Worm (Caenorhabditis elegans): ENCODE measurements around the gene sucg-1.

sucg-1 gene

DNA sequence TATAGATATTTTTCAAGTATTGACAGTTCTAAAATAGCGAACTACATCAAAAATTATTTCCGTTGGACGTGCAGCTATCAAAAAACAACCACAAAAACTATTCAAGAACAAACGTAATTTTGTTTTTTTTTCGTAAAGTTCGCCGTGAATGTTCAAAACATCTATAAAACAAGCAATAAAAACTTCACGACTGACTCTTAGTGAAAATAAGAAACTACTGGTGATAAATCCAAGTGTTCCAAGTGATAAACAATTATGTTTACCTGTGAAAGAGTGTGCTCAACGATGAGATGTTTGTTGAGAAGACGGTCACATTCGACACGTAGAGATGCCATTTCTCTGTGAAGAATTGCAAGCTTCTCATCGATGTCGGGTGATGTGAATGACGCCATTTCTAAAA lies 5.9 kb upstream of the sucg-1 start, which contains the start of gene C50F7.6:
C50F7.6 (minus strand) TSS at position 394 of the 400 bp plus-strand sequence.
- TF ChIP-seq flt-1 (GFP tag; IDR thresholded peaks at IDR 0.05), result no peak
- TF ChIP-seq ztf-23 (GFP tag; IDR thresholded peaks at IDR 0.05), result no peak
- TF ChIP-seq klf-2 (GFP tag; conservative IDR thresholded peaks at IDR 0.05), result no peak
- TF ChIP-seq ztf-29 (GFP tag; IDR thresholded peaks at IDR 0.05), result no peak
- TF ChIP-seq ref-1 (GFP tag; conservative IDR thresholded peaks at IDR 0.05), result no peak
- no peak for TF ChIP-seq T22C8.4 (GFP tag; IDR thresholded peaks at IDR 0.05)
- no peak for TF ChIP-seq med-1 (GFP tag; optimal IDR thresholded peaks at IDR 0.05; ENCODE audit: insufficient read depth)
- TF ChIP-seq tab-1 (GFP tag; IDR thresholded peaks at IDR 0.05), result no peak
- no peak for TF ChIP-seq cog-1 (tag; optimal IDR thresholded peaks at IDR 0.05)

DNA sequence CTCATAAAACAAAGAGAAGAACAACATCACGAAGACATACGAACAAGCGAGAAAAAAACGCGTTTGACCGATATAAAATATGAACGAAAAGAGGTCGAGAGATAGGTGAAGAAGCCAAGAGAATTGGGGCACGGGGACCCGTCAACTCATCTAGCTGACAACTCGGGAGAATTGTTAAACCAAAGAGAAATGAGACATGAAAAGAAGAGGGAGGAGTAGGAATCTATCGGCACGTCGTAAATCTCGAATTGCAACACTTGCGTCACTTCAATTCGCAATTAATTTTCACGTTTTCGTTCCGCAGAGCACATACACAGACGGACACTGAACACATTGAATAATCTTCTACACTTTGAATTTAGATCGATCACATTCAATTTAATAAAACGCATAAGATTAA lies 5.2 kb upstream of the sucg-1 start:
- TF ChIP-seq flt-1 (GFP tag; IDR thresholded peaks at IDR 0.05), result no peak
- TF ChIP-seq ztf-29 (GFP tag; IDR thresholded peaks at IDR 0.05), result no peak
- TF ChIP-seq klf-2 (GFP tag; conservative IDR thresholded peaks at IDR 0.05), result no peak
- no peak for TF ChIP-seq med-1 (GFP tag; optimal IDR thresholded peaks at IDR 0.05; ENCODE audit: insufficient read depth)
- no peak for TF ChIP-seq cog-1 (tag; optimal IDR thresholded peaks at IDR 0.05)
- TF ChIP-seq ref-1 (GFP tag; conservative IDR thresholded peaks at IDR 0.05), result no peak
- TF ChIP-seq tab-1 (GFP tag; IDR thresholded peaks at IDR 0.05), result no peak
- TF ChIP-seq T22C8.4 (GFP tag; IDR thresholded peaks at IDR 0.05), result no peak
- TF ChIP-seq ztf-23 (GFP tag; IDR thresholded peaks at IDR 0.05), result no peak

DNA sequence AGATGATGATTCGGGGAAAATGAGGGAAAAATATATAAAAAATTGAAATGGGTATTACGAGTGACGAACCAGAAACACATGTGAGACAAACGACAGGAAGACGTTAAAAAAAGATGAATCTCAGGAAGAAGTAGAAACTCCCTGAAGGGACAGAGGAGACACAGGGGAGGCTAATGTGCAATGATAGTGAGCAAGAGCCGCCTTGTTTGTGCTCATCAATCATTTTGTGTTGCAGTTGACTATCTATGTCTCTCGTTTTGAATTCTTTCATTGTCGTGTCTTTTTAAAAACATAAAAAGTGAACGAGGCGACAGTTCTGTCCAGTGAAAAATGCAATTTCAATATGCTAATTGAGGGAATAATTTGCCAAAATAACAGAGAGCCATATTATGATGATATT lies 3.8 kb upstream of the sucg-1 start:
- no peak for TF ChIP-seq ref-1 (GFP tag; conservative IDR thresholded peaks at IDR 0.05)
- TF ChIP-seq med-1 (GFP tag; optimal IDR thresholded peaks at IDR 0.05; ENCODE audit: insufficient read depth), result no peak
- no peak for TF ChIP-seq ztf-29 (GFP tag; IDR thresholded peaks at IDR 0.05)
- no peak for TF ChIP-seq klf-2 (GFP tag; conservative IDR thresholded peaks at IDR 0.05)
- TF ChIP-seq cog-1 (tag; optimal IDR thresholded peaks at IDR 0.05), result no peak
- no peak for TF ChIP-seq ztf-23 (GFP tag; IDR thresholded peaks at IDR 0.05)

DNA sequence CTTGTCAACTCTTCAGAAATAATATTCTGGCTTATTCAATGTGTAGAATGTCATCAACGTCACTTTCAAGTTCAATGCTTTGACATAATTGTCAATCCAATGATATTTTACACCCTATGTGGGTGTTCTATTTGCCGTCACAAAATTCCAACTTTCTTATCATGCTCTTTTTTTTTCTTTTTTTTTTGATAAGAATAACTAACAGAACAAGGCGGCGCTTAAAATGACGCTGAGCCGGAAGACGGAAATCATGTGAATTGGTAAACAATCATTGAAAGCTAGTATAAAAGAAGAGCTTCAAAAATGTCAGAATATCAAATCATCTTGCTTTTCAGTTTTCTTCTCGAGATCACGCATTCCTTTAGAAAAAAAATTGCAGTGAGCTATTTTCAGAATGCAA lies 2.4 kb upstream of the sucg-1 start, which contains the start of gene C50F7.5:
C50F7.5 (plus strand) TSS at position 395 of the 400 bp plus-strand sequence.
- TF ChIP-seq med-1 (GFP tag; optimal IDR thresholded peaks at IDR 0.05; ENCODE audit: insufficient read depth) (no peak), flt-1 (GFP tag; IDR thresholded peaks at IDR 0.05) (no peak), ztf-29 (GFP tag; IDR thresholded peaks at IDR 0.05) (no peak), klf-2 (GFP tag; conservative IDR thresholded peaks at IDR 0.05) (no peak), tab-1 (GFP tag; IDR thresholded peaks at IDR 0.05) (no peak), ztf-23 (GFP tag; IDR thresholded peaks at IDR 0.05) (no peak), ref-1 (GFP tag; conservative IDR thresholded peaks at IDR 0.05) (no peak), cog-1 (tag; optimal IDR thresholded peaks at IDR 0.05) (no peak), T22C8.4 (GFP tag; IDR thresholded peaks at IDR 0.05) (no peak)

- TF ChIP-seq cog-1 (tag; optimal IDR thresholded peaks at IDR 0.05) (no peak), ztf-29 (GFP tag; IDR thresholded peaks at IDR 0.05) (no peak), med-1 (GFP tag; optimal IDR thresholded peaks at IDR 0.05; ENCODE audit: insufficient read depth) (no peak), ztf-23 (GFP tag; IDR thresholded peaks at IDR 0.05) (no peak), ref-1 (GFP tag; conservative IDR thresholded peaks at IDR 0.05) (no peak), tab-1 (GFP tag; IDR thresholded peaks at IDR 0.05) (no peak), T22C8.4 (GFP tag; IDR thresholded peaks at IDR 0.05) (no peak), klf-2 (GFP tag; conservative IDR thresholded peaks at IDR 0.05) (no peak), flt-1 (GFP tag; IDR thresholded peaks at IDR 0.05) (no peak)
Measured at ce11 chrIV:7727258-7727657, 1.5 kb upstream of the sucg-1 start.

ce11 chrIV:7731960-7732359 lies 3.2 kb downstream of the sucg-1 start, which contains the start of the genes C50F7.9 and C50F7.3:
TSS of gene C50F7.9 (minus strand) at chrIV:7732060.
TSS of gene C50F7.3 (plus strand) at chrIV:7732329.
- TF ChIP-seq ref-1 (GFP tag; conservative IDR thresholded peaks at IDR 0.05) (no peak), cog-1 (tag; optimal IDR thresholded peaks at IDR 0.05) (no peak), med-1 (GFP tag; optimal IDR thresholded peaks at IDR 0.05; ENCODE audit: insufficient read depth) (no peak), T22C8.4 (GFP tag; IDR thresholded peaks at IDR 0.05) (no peak)

- no peak for TF ChIP-seq med-1 (GFP tag; optimal IDR thresholded peaks at IDR 0.05; ENCODE audit: insufficient read depth)
- no peak for TF ChIP-seq cog-1 (tag; optimal IDR thresholded peaks at IDR 0.05)
- TF ChIP-seq ztf-29 (GFP tag; IDR thresholded peaks at IDR 0.05), result no peak
- no peak for TF ChIP-seq ztf-23 (GFP tag; IDR thresholded peaks at IDR 0.05)
- TF ChIP-seq tab-1 (GFP tag; IDR thresholded peaks at IDR 0.05), result no peak
- no peak for TF ChIP-seq T22C8.4 (GFP tag; IDR thresholded peaks at IDR 0.05)
- TF ChIP-seq ref-1 (GFP tag; conservative IDR thresholded peaks at IDR 0.05), result no peak
- no peak for TF ChIP-seq flt-1 (GFP tag; IDR thresholded peaks at IDR 0.05)
- no peak for TF ChIP-seq klf-2 (GFP tag; conservative IDR thresholded peaks at IDR 0.05)
Measured at ce11 chrIV:7734173-7734572, 5.5 kb downstream of the sucg-1 start.

DNA sequence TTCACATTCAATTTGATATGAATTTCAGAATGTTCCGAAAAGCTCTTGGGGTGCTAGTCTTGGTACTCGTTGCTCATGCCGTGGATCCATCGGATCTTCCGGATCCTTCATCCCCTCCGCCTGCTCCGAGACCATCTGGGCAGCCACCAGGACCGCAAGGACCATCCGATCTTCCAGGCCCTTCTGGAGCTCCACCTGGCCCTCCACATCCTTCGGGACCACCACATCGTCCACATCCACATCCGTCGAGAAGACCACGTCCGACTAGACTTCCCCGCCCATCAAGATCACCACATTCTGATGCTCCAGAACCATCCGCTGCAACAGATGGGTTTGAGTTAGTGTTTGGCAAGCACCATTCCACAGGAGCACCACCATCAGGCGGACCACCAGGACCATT lies 5.9 kb downstream of the sucg-1 start, which contains the start of gene clx-1:
clx-1 (plus strand) TSS at position 30 of the 400 bp plus-strand sequence.
- no peak for TF ChIP-seq T22C8.4 (GFP tag; IDR thresholded peaks at IDR 0.05)
- no peak for TF ChIP-seq tab-1 (GFP tag; IDR thresholded peaks at IDR 0.05)
- TF ChIP-seq ref-1 (GFP tag; conservative IDR thresholded peaks at IDR 0.05), result no peak

ce11 chrIV:7736616-7737015 lies 7.9 kb downstream of the sucg-1 start:
- TF ChIP-seq klf-2 (GFP tag; conservative IDR thresholded peaks at IDR 0.05) (no peak), cog-1 (tag; optimal IDR thresholded peaks at IDR 0.05) (no peak), ref-1 (GFP tag; conservative IDR thresholded peaks at IDR 0.05) (no peak), T22C8.4 (GFP tag; IDR thresholded peaks at IDR 0.05) (no peak), med-1 (GFP tag; optimal IDR thresholded peaks at IDR 0.05; ENCODE audit: insufficient read depth) (no peak), tab-1 (GFP tag; IDR thresholded peaks at IDR 0.05) (no peak), ztf-23 (GFP tag; IDR thresholded peaks at IDR 0.05) (no peak), ztf-29 (GFP tag; IDR thresholded peaks at IDR 0.05) (no peak), flt-1 (GFP tag; IDR thresholded peaks at IDR 0.05) (no peak)

- no peak for TF ChIP-seq T22C8.4 (GFP tag; IDR thresholded peaks at IDR 0.05)
- TF ChIP-seq cog-1 (tag; optimal IDR thresholded peaks at IDR 0.05), result no peak
- no peak for TF ChIP-seq flt-1 (GFP tag; IDR thresholded peaks at IDR 0.05)
- TF ChIP-seq klf-2 (GFP tag; conservative IDR thresholded peaks at IDR 0.05), result no peak
- no peak for TF ChIP-seq ref-1 (GFP tag; conservative IDR thresholded peaks at IDR 0.05)
- no peak for TF ChIP-seq med-1 (GFP tag; optimal IDR thresholded peaks at IDR 0.05; ENCODE audit: insufficient read depth)
- no peak for TF ChIP-seq tab-1 (GFP tag; IDR thresholded peaks at IDR 0.05)
- TF ChIP-seq ztf-23 (GFP tag; IDR thresholded peaks at IDR 0.05), result no peak
- TF ChIP-seq ztf-29 (GFP tag; IDR thresholded peaks at IDR 0.05), result no peak
Measured at ce11 chrIV:7743539-7743938, 14.8 kb downstream of the sucg-1 start, which contains the start of gene npr-35. TSS of gene npr-35 (plus strand) at chrIV:7743839.
